Worm (Caenorhabditis elegans): ENCODE data around the gene sra-32.

Gene sra-32

DNA sequence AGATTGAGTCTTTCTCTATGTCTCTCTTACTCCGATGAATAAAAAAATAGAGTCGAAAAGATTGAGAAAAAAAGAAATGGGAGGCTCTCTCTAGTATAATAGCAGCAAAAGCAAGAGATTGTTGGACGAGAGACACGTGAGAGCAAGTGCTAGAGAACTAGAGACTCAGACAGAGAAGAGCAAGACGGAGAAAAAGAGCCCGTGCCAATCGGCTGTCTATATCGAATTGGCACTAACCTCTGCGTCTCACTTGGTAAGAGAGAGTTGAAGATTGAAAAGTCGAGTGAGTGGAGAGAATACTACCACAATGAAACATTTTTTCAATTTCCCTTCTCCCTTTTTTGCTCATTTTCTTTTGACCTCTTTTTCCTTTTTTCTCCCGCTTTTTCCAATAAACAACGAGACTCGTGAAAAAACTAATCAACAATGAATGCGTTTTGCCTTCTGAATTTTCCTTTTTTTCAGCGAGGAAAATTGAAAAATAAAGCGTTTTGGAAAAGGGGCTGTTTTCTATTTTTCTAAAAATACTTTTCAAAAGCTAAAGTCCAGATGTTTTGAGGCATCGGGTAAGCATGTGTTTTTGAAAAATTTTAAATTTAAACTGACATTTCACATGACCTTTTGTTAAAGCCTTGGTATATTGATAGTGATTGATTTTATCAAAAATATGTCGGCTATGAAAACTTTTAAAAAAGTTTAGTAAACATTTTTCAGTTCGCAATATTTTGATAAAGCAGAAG is 25.1 kb downstream of the sra-32 start (continued):
- TF ChIP-seq ZK546.5 (tag; optimal IDR thresholded peaks at IDR 0.05) (no peak), lin-39 (tag; optimal IDR thresholded peaks at IDR 0.05) (peak; percentile 46), nhr-12 (tag; optimal IDR thresholded peaks at IDR 0.05) (no peak), fos-1 (tag; optimal IDR thresholded peaks at IDR 0.05) (no peak), nhr-23 (tag; optimal IDR thresholded peaks at IDR 0.05) (no peak), pqm-1 (tag; optimal IDR thresholded peaks at IDR 0.05) (peak; percentile 40), hmg-11 (tag; optimal IDR thresholded peaks at IDR 0.05) (peak; percentile 86), unc-39 (tag; optimal IDR thresholded peaks at IDR 0.05) (no peak), ceh-16 (tag; optimal IDR thresholded peaks at IDR 0.05) (no peak), elt-2 (tag; optimal IDR thresholded peaks at IDR 0.05) (peak; percentile 56), tbx-2 (tag; optimal IDR thresholded peaks at IDR 0.05) (no peak), skn-1 (tag; optimal IDR thresholded peaks at IDR 0.05) (no peak), ztf-4 (tag; optimal IDR thresholded peaks at IDR 0.05) (no peak), nhr-11 (tag; optimal IDR thresholded peaks at IDR 0.05) (peak; percentile 22), egl-27 (tag; optimal IDR thresholded peaks at IDR 0.05) (no peak), ceh-28 (tag; optimal IDR thresholded peaks at IDR 0.05) (no peak), elt-3 (tag; optimal IDR thresholded peaks at IDR 0.05) (no peak), egl-5 (tag; optimal IDR thresholded peaks at IDR 0.05) (no peak), lin-15B (tag; optimal IDR thresholded peaks at IDR 0.05) (peak; percentile 35), ceh-9 (tag; optimal IDR thresholded peaks at IDR 0.05) (no peak), zag-1 (tag; optimal IDR thresholded peaks at IDR 0.05) (no peak), ceh-82 (tag; optimal IDR thresholded peaks at IDR 0.05) (no peak)

DNA sequence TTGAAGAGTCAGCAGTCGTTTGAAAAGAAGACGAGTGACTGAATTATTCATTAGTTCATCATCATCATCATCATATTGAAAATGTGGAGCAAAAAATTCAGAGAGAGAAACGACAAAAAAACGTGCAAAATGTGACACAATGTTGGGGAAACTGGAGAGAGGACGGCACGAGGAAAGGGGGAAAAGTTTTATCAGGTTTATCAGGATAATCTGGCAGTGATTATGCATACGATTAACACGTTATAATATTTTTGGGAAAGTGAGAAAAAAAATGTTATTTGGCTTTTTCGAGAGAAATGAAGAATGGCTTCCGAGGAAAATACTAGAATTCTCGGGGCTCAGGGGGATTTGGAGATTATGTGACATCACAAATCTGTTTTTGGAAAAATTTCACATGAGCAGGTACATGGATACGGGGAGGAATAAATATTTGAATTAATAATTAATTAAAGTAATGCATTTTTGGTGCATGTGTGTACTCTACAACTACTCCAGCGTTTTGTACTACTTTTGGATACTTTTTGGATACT is 26.6 kb downstream of the sra-32 start, which contains the start of gene camt-1:
TSS of gene camt-1 (minus strand) at position 51 of the 530 bp plus-strand sequence.
- TF ChIP-seq eor-1 (tag; optimal IDR thresholded peaks at IDR 0.05) (no peak), nfya-1 (tag; optimal IDR thresholded peaks at IDR 0.05; ENCODE audit: insufficient read depth) (no peak), fkh-10 (GFP tag; optimal IDR thresholded peaks at IDR 0.05) (no peak), aly-2 (tag; optimal IDR thresholded peaks at IDR 0.05) (no peak)

- no peak for TF ChIP-seq egl-5 (tag; optimal IDR thresholded peaks at IDR 0.05)
- TF ChIP-seq pha-4 (tag; optimal IDR thresholded peaks at IDR 0.05), result no peak
- no peak for TF ChIP-seq unc-39 (tag; optimal IDR thresholded peaks at IDR 0.05)
- TF ChIP-seq elt-2 (tag; optimal IDR thresholded peaks at IDR 0.05), result peak; percentile 59
- TF ChIP-seq snpc-4 (tag; optimal IDR thresholded peaks at IDR 0.05), result no peak
- no peak for TF ChIP-seq lin-39 (tag; optimal IDR thresholded peaks at IDR 0.05)
- no peak for TF ChIP-seq fkh-10 (GFP tag; optimal IDR thresholded peaks at IDR 0.05)
Measured at ce11 chrII:4495844-4496243, 35.9 kb downstream of the sra-32 start.

DNA sequence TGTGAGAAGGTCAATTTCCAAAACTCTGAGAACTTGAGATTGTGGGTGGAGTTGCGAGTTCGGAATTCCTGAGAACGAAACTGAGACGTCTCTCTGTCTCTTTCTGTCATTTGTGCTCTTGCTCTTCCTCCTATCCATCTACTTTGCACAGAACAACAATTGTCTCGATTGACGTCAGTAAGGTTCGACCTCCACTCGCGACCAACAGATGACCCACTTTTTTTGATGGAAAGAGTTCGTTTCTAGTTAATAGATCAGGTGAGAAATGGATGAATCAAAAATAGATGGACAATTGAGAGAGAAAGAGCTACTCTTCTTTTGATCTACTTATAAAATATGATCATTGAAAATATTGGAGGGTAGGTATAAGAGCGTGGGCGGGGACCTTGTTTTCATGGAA is 37.2 kb downstream of the sra-32 start:
- no peak for TF ChIP-seq ceh-82 (tag; optimal IDR thresholded peaks at IDR 0.05)
- TF ChIP-seq aly-2 (tag; optimal IDR thresholded peaks at IDR 0.05), result no peak
- TF ChIP-seq pha-4 (tag; optimal IDR thresholded peaks at IDR 0.05), result no peak
- TF ChIP-seq zag-1 (tag; optimal IDR thresholded peaks at IDR 0.05), result no peak
- peak; percentile 19 for TF ChIP-seq nfya-1 (tag; optimal IDR thresholded peaks at IDR 0.05; ENCODE audit: insufficient read depth)
- peak; percentile 31 for TF ChIP-seq lin-39 (tag; optimal IDR thresholded peaks at IDR 0.05)

ce11 chrII:4490729-4491128 is 41.1 kb downstream of the sra-32 start, which contains the start of gene T05C1.5:
TSS of gene T05C1.5 (minus strand) at chrII:4490829.
- no peak for TF ChIP-seq ceh-82 (tag; optimal IDR thresholded peaks at IDR 0.05)
- TF ChIP-seq pha-4 (tag; optimal IDR thresholded peaks at IDR 0.05), result no peak
- no peak for TF ChIP-seq egl-5 (tag; optimal IDR thresholded peaks at IDR 0.05)
- no peak for TF ChIP-seq lin-39 (tag; optimal IDR thresholded peaks at IDR 0.05)
- TF ChIP-seq sea-2 (GFP tag; optimal IDR thresholded peaks at IDR 0.05), result no peak
- TF ChIP-seq lin-15B (tag; optimal IDR thresholded peaks at IDR 0.05), result no peak
- no peak for TF ChIP-seq nhr-237 (tag; optimal IDR thresholded peaks at IDR 0.05)
- no peak for TF ChIP-seq unc-39 (tag; optimal IDR thresholded peaks at IDR 0.05)
- TF ChIP-seq aly-2 (tag; optimal IDR thresholded peaks at IDR 0.05), result no peak
- no peak for TF ChIP-seq tbx-2 (tag; optimal IDR thresholded peaks at IDR 0.05)

DNA sequence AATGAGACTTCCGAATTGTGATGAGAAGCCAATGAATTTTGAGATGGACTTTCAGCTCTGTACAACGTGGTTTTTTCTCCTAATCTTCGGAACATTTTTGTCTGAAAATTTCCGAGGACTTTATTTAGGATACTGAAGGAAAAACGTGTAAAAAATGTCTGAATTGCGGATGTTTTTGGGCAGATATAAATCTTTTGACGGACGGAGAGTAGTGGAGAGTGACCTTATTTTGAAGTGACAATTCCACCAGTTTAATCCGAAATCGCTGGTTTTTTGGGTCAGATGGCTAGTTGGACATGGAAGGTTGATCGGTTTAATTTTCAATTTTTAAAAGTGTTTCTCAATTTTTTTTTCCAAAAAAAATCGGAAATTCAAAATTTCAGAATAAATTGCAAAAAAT is 42.5 kb downstream of the sra-32 start, which contains the start of gene T05C1.3:
TSS of gene T05C1.3 (minus strand) at position 101 of the 400 bp plus-strand sequence.
- no peak for TF ChIP-seq ztf-11 (tag; optimal IDR thresholded peaks at IDR 0.05)
- no peak for TF ChIP-seq pha-4 (tag; optimal IDR thresholded peaks at IDR 0.05)
- no peak for TF ChIP-seq mdl-1 (tag; optimal IDR thresholded peaks at IDR 0.05)
- TF ChIP-seq jun-1 (tag; optimal IDR thresholded peaks at IDR 0.05), result no peak
- no peak for TF ChIP-seq elt-1 (tag; optimal IDR thresholded peaks at IDR 0.05)
- no peak for TF ChIP-seq fos-1 (tag; optimal IDR thresholded peaks at IDR 0.05)
- no peak for TF ChIP-seq nhr-11 (tag; optimal IDR thresholded peaks at IDR 0.05)
- no peak for TF ChIP-seq eor-1 (tag; optimal IDR thresholded peaks at IDR 0.05)
- no peak for TF ChIP-seq tbx-2 (tag; optimal IDR thresholded peaks at IDR 0.05)
- no peak for TF ChIP-seq lsy-12 (tag; optimal IDR thresholded peaks at IDR 0.05)
- TF ChIP-seq egl-27 (tag; optimal IDR thresholded peaks at IDR 0.05), result no peak
- TF ChIP-seq aly-2 (tag; optimal IDR thresholded peaks at IDR 0.05), result no peak
- TF ChIP-seq fkh-10 (GFP tag; optimal IDR thresholded peaks at IDR 0.05), result no peak
- no peak for TF ChIP-seq elt-3 (tag; optimal IDR thresholded peaks at IDR 0.05)
- no peak for TF ChIP-seq unc-39 (tag; optimal IDR thresholded peaks at IDR 0.05)
- TF ChIP-seq nhr-76 (tag; optimal IDR thresholded peaks at IDR 0.05), result no peak
- no peak for TF ChIP-seq ceh-9 (tag; optimal IDR thresholded peaks at IDR 0.05)
- no peak for TF ChIP-seq snpc-4 (tag; optimal IDR thresholded peaks at IDR 0.05)
- no peak for TF ChIP-seq ama-1 (optimal IDR thresholded peaks at IDR 0.05)
- no peak for TF ChIP-seq ceh-16 (tag; optimal IDR thresholded peaks at IDR 0.05)
